Fruit fly (Drosophila melanogaster) whole organism, embryonic: Measurements from ENCODE around the gene Antp.

Experiments used
- Antp ChIP-seq: fragments of 200-800 bp; sonication (Bioruptor generic); optimal IDR thresholded peaks from 3 replicates; lab custom pipeline; 2016; ENCODE audit warnings: missing biosample characterization, missing genetic modification characterization
- Awh ChIP-seq: fragments of 200-800 bp; sonication (Bioruptor generic); IDR thresholded peaks from 2 replicates; pipeline ENCODE4, ENCODE4 v1.3.6; 2022; ENCODE audit warnings: missing biosample characterization, missing genetic modification characterization
- CG10366 ChIP-seq: fragments of 200-800 bp; sonication (Bioruptor generic); IDR thresholded peaks from 2 replicates; pipeline ENCODE4 v1.3.6; 2022; ENCODE audit warnings: missing biosample characterization, missing genetic modification characterization
- CG10543 ChIP-seq: fragments of 200-800 bp; sonication (Bioruptor generic); optimal IDR thresholded peaks from 3 replicates; lab custom pipeline; 2017; ENCODE audit warnings: missing biosample characterization, mild to moderate bottlenecking, missing genetic modification characterization, moderate library complexity
- CG10565 ChIP-seq: fragments of 200-800 bp; sonication (Bioruptor generic); optimal IDR thresholded peaks from 3 replicates; lab custom pipeline; 2016; ENCODE audit warnings: missing biosample characterization, mild to moderate bottlenecking, missing genetic modification characterization
- CG10654 ChIP-seq: fragments of 200-800 bp; sonication (Bioruptor generic); optimal IDR thresholded peaks from 2 replicates; lab custom pipeline; 2016; ENCODE audit warnings: missing biosample characterization, missing genetic modification characterization
- CG10959 ChIP-seq: fragments of 200-800 bp; sonication (Bioruptor generic); IDR thresholded peaks from 2 replicates; pipeline ENCODE4 v1.3.6; 2022; ENCODE audit warnings: missing biosample characterization, missing genetic modification characterization
- CG11247 ChIP-seq: fragments of 200-800 bp; sonication (Bioruptor generic); IDR thresholded peaks from 2 replicates; pipeline ENCODE4 v1.3.6; 2022; ENCODE audit warnings: missing biosample characterization, missing genetic modification characterization
- CG14860 ChIP-seq: fragments of 200-800 bp; sonication (Bioruptor generic); IDR thresholded peaks from 3 replicates; pipeline ENCODE4 v1.3.6; 2022; ENCODE audit warnings: missing biosample characterization, missing genetic modification characterization; ENCODE audit not compliant: partially characterized antibody
- CG16863 ChIP-seq: fragments of 200-800 bp; sonication (Bioruptor generic); optimal IDR thresholded peaks from 3 replicates; lab custom pipeline; 2016; ENCODE audit warnings: missing biosample characterization, missing genetic modification characterization
- CG17186 ChIP-seq: fragments of 200-800 bp; sonication (Bioruptor generic); optimal IDR thresholded peaks from 3 replicates; lab custom pipeline; 2017; ENCODE audit warnings: missing biosample characterization, missing genetic modification reagents, missing genetic modification characterization
- CG18011 ChIP-seq: fragments of 200-800 bp; sonication (Bioruptor generic); optimal IDR thresholded peaks from 2 replicates; lab custom pipeline; 2017; ENCODE audit warnings: missing biosample characterization, missing genetic modification characterization, mild to moderate bottlenecking, moderate library complexity, missing genotype
- CG2875 ChIP-seq: fragments of 200-800 bp; sonication (Bioruptor generic); optimal IDR thresholded peaks from 2 replicates; lab custom pipeline; 2017; ENCODE audit warnings: missing biosample characterization, mild to moderate bottlenecking, missing genetic modification characterization, missing genetic modification reagents
- CG2889 ChIP-seq: fragments of 200-800 bp; sonication (Bioruptor generic); IDR thresholded peaks from 3 replicates; pipeline ENCODE4 v1.3.6; 2022; ENCODE audit warnings: missing biosample characterization, missing genetic modification characterization
- CG34422 ChIP-seq: fragments of 200-800 bp; sonication (Bioruptor generic); IDR thresholded peaks from 3 replicates; pipeline ENCODE4 v1.3.6; 2022; ENCODE audit warnings: missing biosample characterization, missing genetic modification characterization
- CG3838 ChIP-seq: fragments of 200-800 bp; sonication (Bioruptor generic); optimal IDR thresholded peaks from 3 replicates; lab custom pipeline; 2016; ENCODE audit warnings: missing biosample characterization, missing genetic modification characterization
- CG3847 ChIP-seq: fragments of 200-800 bp; sonication (Bioruptor generic); IDR thresholded peaks from 2 replicates; pipeline ENCODE4 v1.3.6; 2022; ENCODE audit warnings: missing biosample characterization, missing genetic modification characterization
- CG4820 ChIP-seq: fragments of 200-800 bp; sonication (Bioruptor generic); optimal IDR thresholded peaks from 3 replicates; lab custom pipeline; 2016; ENCODE audit warnings: missing biosample characterization, missing genetic modification characterization
- CG6765 ChIP-seq: fragments of 200-800 bp; sonication (Bioruptor generic); optimal IDR thresholded peaks from 3 replicates; lab custom pipeline; 2017; ENCODE audit warnings: missing biosample characterization, mild to moderate bottlenecking, missing genetic modification characterization
- CG6854 ChIP-seq: fragments of 200-800 bp; sonication (Bioruptor generic); optimal IDR thresholded peaks from 3 replicates; lab custom pipeline; 2017; ENCODE audit warnings: missing biosample characterization, mild to moderate bottlenecking, missing genetic modification characterization
- CG7987 ChIP-seq: fragments of 200-800 bp; sonication (Bioruptor generic); optimal IDR thresholded peaks from 2 replicates; lab custom pipeline; 2018; ENCODE audit warnings: missing biosample characterization, mild to moderate bottlenecking, missing genetic modification characterization, moderate library complexity
- CG8924 ChIP-seq: fragments of 200-800 bp; optimal IDR thresholded peaks from 3 replicates; lab custom pipeline; 2019; ENCODE audit warnings: missing biosample characterization, mild to moderate bottlenecking, missing genetic modification characterization, moderate library complexity
- CHES-1-like ChIP-seq: fragments of 200-800 bp; sonication (Bioruptor generic); optimal IDR thresholded peaks from 2 replicates; lab custom pipeline; 2016; ENCODE audit warnings: missing biosample characterization, missing genetic modification characterization
- Drgx ChIP-seq: fragments of 200-800 bp; sonication (Bioruptor generic); IDR thresholded peaks from 2 replicates; pipeline ENCODE4 v1.3.6; 2022; ENCODE audit warnings: missing biosample characterization, missing genetic modification characterization
- Eip74EF ChIP-seq, 2 experiments: fragments of 200-800 bp in 1 of 2; fragments of >200 bp in 1 of 2; sonication (Bioruptor generic) in 1 of 2; optimal IDR thresholded peaks; 2 replicates each; lab custom pipeline; 2017 to 2019; ENCODE audit warnings: missing biosample characterization in 2 of 2, missing genetic modification characterization in 2 of 2, mild to moderate bottlenecking in 1 of 2, moderate library complexity in 1 of 2
- HLHmδ ChIP-seq: fragments of 200-800 bp; sonication (Bioruptor generic); optimal IDR thresholded peaks from 2 replicates; lab custom pipeline; 2018; ENCODE audit warnings: missing biosample characterization, mild to moderate bottlenecking, missing genetic modification characterization, moderate library complexity
- Med ChIP-seq: fragments of 200-800 bp; sonication (Bioruptor generic); peaks from one replicate; lab custom pipeline; 2016; ENCODE audit warnings: missing biosample characterization, missing genetic modification characterization, mild to moderate bottlenecking, inconsistent platforms, moderate library complexity
- Meics ChIP-seq: fragments of 200-800 bp; sonication (Bioruptor generic); optimal IDR thresholded peaks from 2 replicates; lab custom pipeline; 2017; ENCODE audit warnings: missing biosample characterization, mild to moderate bottlenecking, missing genetic modification characterization
- Myb ChIP-seq: fragments of 200-800 bp; sonication (Bioruptor generic); optimal IDR thresholded peaks from 2 replicates; lab custom pipeline; 2016; ENCODE audit warnings: missing biosample characterization, missing genetic modification characterization
- NC2β ChIP-seq: fragments of 200-800 bp; sonication (Bioruptor generic); optimal IDR thresholded peaks from 2 replicates; lab custom pipeline; 2016; ENCODE audit warnings: missing biosample characterization, missing genetic modification characterization
- Sox102F ChIP-seq: fragments of 200-800 bp; sonication (Bioruptor generic); optimal IDR thresholded peaks from 2 replicates; lab custom pipeline; 2018; ENCODE audit warnings: missing biosample characterization, mild to moderate bottlenecking, missing genetic modification characterization, moderate library complexity
- Ssrp ChIP-seq: fragments of 200-800 bp; sonication (Bioruptor generic); optimal IDR thresholded peaks from 2 replicates; lab custom pipeline; 2018; ENCODE audit warnings: missing biosample characterization, mild to moderate bottlenecking, missing genetic modification characterization, moderate library complexity
- ac ChIP-seq: fragments of 200-800 bp; sonication (Bioruptor generic); optimal IDR thresholded peaks from 3 replicates; lab custom pipeline; 2017; ENCODE audit warnings: missing biosample characterization, mild to moderate bottlenecking, missing genetic modification characterization
- cato ChIP-seq: fragments of 200-800 bp; sonication (Bioruptor generic); optimal IDR thresholded peaks from 2 replicates; lab custom pipeline; 2016; ENCODE audit warnings: missing biosample characterization, missing genetic modification characterization, borderline replicate concordance
- dan ChIP-seq: fragments of 200-800 bp; sonication (Bioruptor generic); IDR thresholded peaks from 2 replicates; pipeline ENCODE4 v1.3.6; 2022; ENCODE audit warnings: missing biosample characterization, missing genetic modification characterization
- en ChIP-seq: fragments of 200-800 bp; sonication (Bioruptor generic); optimal IDR thresholded peaks from 2 replicates; lab custom pipeline; 2016; ENCODE audit warnings: missing biosample characterization, missing genetic modification characterization
- exex ChIP-seq: fragments of 200-800 bp; sonication (Bioruptor generic); optimal IDR thresholded peaks from 4 replicates; lab custom pipeline; 2018; ENCODE audit warnings: missing biosample characterization, mild to moderate bottlenecking, missing genetic modification characterization, moderate library complexity
- gce ChIP-seq: fragments of 200-800 bp; sonication (Bioruptor generic); IDR thresholded peaks from 3 replicates; pipeline ENCODE4 v1.3.6; 2022; ENCODE audit warnings: missing biosample characterization, missing genetic modification characterization
- grn ChIP-seq: fragments of 200-800 bp; sonication (Bioruptor generic); optimal IDR thresholded peaks from 3 replicates; lab custom pipeline; 2017; ENCODE audit warnings: missing biosample characterization, missing genetic modification characterization
- gsb-n ChIP-seq: fragments of 200-800 bp; sonication (Bioruptor generic); optimal IDR thresholded peaks from 3 replicates; lab custom pipeline; 2018; ENCODE audit warnings: missing biosample characterization, mild to moderate bottlenecking, missing genetic modification characterization
- jing ChIP-seq: fragments of 200-800 bp; sonication (Bioruptor generic); optimal IDR thresholded peaks from 2 replicates; lab custom pipeline; 2018; ENCODE audit warnings: missing biosample characterization, mild to moderate bottlenecking, missing genetic modification characterization
- nau ChIP-seq: fragments of 200-800 bp; sonication (Bioruptor generic); optimal IDR thresholded peaks from 3 replicates; lab custom pipeline; 2017; ENCODE audit warnings: missing biosample characterization, mild to moderate bottlenecking, missing genetic modification characterization, missing genetic modification reagents
- rib ChIP-seq: fragments of 200-800 bp; sonication (Bioruptor generic); IDR thresholded peaks from 2 replicates; pipeline ENCODE4 v1.3.6; 2022; ENCODE audit warnings: missing biosample characterization, missing genetic modification characterization
- schlank ChIP-seq: fragments of 200-800 bp; sonication (Bioruptor generic); optimal IDR thresholded peaks from 2 replicates; lab custom pipeline; 2018; ENCODE audit warnings: missing biosample characterization, mild to moderate bottlenecking, missing genetic modification characterization
- slp2 ChIP-seq: fragments of 200-800 bp; sonication (Bioruptor generic); optimal IDR thresholded peaks from 2 replicates; lab custom pipeline; 2016; ENCODE audit warnings: missing biosample characterization, missing genetic modification characterization
- sna ChIP-seq: fragments of 200-800 bp; sonication (Bioruptor generic); IDR thresholded peaks from 2 replicates; pipeline ENCODE4 v1.3.6; 2022; ENCODE audit warnings: missing biosample characterization, missing genetic modification characterization; ENCODE audit not compliant: partially characterized antibody
- stc ChIP-seq: fragments of 200-800 bp; sonication (Bioruptor generic); IDR thresholded peaks from 2 replicates; pipeline ENCODE4 v1.3.6; 2022; ENCODE audit warnings: missing biosample characterization, missing genetic modification characterization
- tio ChIP-seq: fragments of 200-800 bp; sonication (Bioruptor generic); optimal IDR thresholded peaks from 2 replicates; lab custom pipeline; 2017; ENCODE audit warnings: missing biosample characterization, missing genetic modification characterization, inconsistent platforms
- unc-4 ChIP-seq: fragments of 200-800 bp; sonication (Bioruptor generic); IDR thresholded peaks from 2 replicates; pipeline ENCODE4 v1.3.6; 2022; ENCODE audit warnings: missing biosample characterization, missing genetic modification characterization; ENCODE audit not compliant: partially characterized antibody

Gene Antp

dm6 chr3R:6935810-6936549 is 63.0 kb downstream of the Antp start (continued):
- TF ChIP-seq stc (GFP tag; lab: Robert Waterston, UW) (peak; percentile 70), slp2 (GFP tag; lab: Kevin White, UChicago) (peak; percentile 61), CG4820 (GFP tag; lab: Kevin White, UChicago) (peak; percentile 74), Awh (peak; percentile 68; the same call in 1 of the 2 replicates), CG3847 (no peak), Med (peak; percentile 92), dan (GFP tag; lab: Robert Waterston, UW) (no peak), CG3838 (GFP tag; lab: Kevin White, UChicago) (no peak), CG18011 (GFP tag; lab: Kevin White, UChicago) (no peak), CG10565 (GFP tag; lab: Kevin White, UChicago) (no peak), CG16863 (GFP tag; lab: Kevin White, UChicago) (peak; percentile 44), gsb-n (peak; percentile 85), nau (peak; percentile 65), exex (tag; lab: Kevin White, UChicago) (no peak), unc-4 (no peak), CG10543 (no peak), sna (GFP tag; lab: Robert Waterston, UW) (no peak), CG10959 (peak; percentile 64), tio (GFP tag; lab: Kevin White, UChicago) (peak; percentile 65), CG2889 (GFP tag; lab: Robert Waterston, UW) (no peak), CHES-1-like (peak; percentile 27), CG6765 (GFP tag; lab: Kevin White, UChicago) (no peak), CG8924 (tag; lab: Kevin White, UChicago) (peak; percentile 86), Sox102F (GFP tag; lab: Kevin White, UChicago) (peak; percentile 83), rib (GFP tag; lab: Robert Waterston, UW) (no peak), Meics (GFP tag; lab: Kevin White, UChicago) (peak; percentile 53), jing (peak; percentile 49), en (GFP tag; lab: Kevin White, UChicago) (no peak), CG17186 (GFP tag; lab: Kevin White, UChicago) (no peak), CG10654 (GFP tag; lab: Kevin White, UChicago) (peak; percentile 45), ac (peak; percentile 65), Ssrp (tag; lab: Kevin White, UChicago) (peak; percentile 77), schlank (tag; lab: Kevin White, UChicago) (no peak), HLHmδ (GFP tag; lab: Kevin White, UChicago) (no peak), Myb (peak; percentile 31), Eip74EF (GFP tag; optimal IDR thresholded peaks at IDR 0.05; lab: Kevin White, UChicago) (peak in 1 of 2 experiments; percentile 83), CG6854 (GFP tag; lab: Kevin White, UChicago) (peak; percentile 47), NC2β (peak; percentile 67), CG10366 (GFP tag; lab: Robert Waterston, UW) (peak; percentile 52), CG7987 (GFP tag; lab: Kevin White, UChicago) (no peak), Antp (GFP tag; lab: Kevin White, UChicago) (peak; percentile 50), CG34422 (GFP tag; lab: Robert Waterston, UW) (peak; percentile 62; the same call in 2 of the 3 replicates), gce (GFP tag; lab: Robert Waterston, UW) (0 out of 3 replicates have a peak, but pooled peaks have one; percentile 30), cato (GFP tag; lab: Kevin White, UChicago) (peak; percentile 38), CG11247 (GFP tag; lab: Robert Waterston, UW) (no peak), Drgx (GFP tag; lab: Robert Waterston, UW) (no peak), grn (no peak), CG14860 (no peak), CG2875 (peak; percentile 68)
